Worm (Caenorhabditis elegans): ENCODE measurements around the gene F54C9.11.

DNA sequence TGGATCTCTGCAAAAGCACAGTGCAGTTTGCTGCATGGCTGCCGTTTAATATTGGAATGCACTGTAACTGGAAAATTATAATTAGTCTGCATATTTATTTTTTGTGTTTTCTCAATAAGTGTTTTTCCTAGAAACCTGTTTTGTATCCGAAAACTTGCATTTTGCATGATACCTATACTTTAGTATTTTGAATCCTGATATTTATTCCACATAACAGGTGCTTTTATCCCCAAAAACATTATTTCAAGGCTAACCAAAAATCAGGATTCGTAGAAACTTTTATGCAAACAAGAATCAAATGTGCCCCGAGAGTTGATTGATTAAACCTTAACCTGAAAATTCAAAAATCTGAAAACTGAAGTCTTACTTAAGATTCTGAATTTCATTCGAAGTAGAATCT lies 25.7 kb upstream of the F54C9.11 start:
- TF ChIP-seq ztf-29 (GFP tag; IDR thresholded peaks at IDR 0.05) (no peak), ref-1 (GFP tag; conservative IDR thresholded peaks at IDR 0.05) (no peak), cog-1 (tag; optimal IDR thresholded peaks at IDR 0.05) (no peak)

Data from whole organism, midembryonic.